In the genomic region with DNA sequence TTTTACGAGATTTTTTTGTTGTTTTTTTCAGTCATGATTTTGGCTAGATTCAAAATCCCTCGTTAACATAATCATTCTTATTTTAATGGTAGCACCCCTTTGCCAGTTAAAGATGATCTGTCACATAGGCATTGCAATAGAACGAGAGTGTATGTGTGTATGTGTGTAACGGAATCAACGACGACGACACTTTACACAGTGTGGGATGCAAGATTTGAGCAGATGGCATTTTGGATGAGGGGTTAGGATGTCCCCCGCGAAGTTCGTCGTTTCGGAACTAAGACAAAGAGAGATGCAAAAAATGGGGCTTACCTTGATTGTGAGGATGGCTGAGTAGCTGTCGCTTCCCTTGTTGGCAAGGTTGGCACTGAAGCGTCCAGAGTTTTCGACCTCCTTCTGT, we compare ENCODE assay signal across 4 worm cellular contexts.
TF ChIP-seq lines count a peak whose summit lies in the region.

No protein-coding gene starts in this region.

TF ChIP-seq in whole organism, L1 larva, 84 proteins besides CTCF, POLR2A, EP300 and RAD21:
- TF ChIP-seq hpl-2 (GFP tag; optimal IDR thresholded peaks at IDR 0.05; lab: Kevin White, UChicago) (no peak), lin-35 (GFP tag; optimal IDR thresholded peaks at IDR 0.05; lab: Kevin White, UChicago) (no peak), mab-9 (GFP tag; IDR thresholded peaks at IDR 0.05; lab: Robert Waterston, UW) (no peak), dsc-1 (tag; optimal IDR thresholded peaks at IDR 0.05; lab: Kevin White, UChicago) (peak; percentile 27), rnt-1 (tag; optimal IDR thresholded peaks at IDR 0.05; lab: Kevin White, UChicago) (peak; percentile 35), lin-14 (GFP tag; optimal IDR thresholded peaks at IDR 0.05; lab: Kevin White, UChicago) (peak; percentile 13)
TF ChIP-seq in whole organism, L1 larva: peak in this region for 3.

TF ChIP-seq in whole organism, L4 larva, 104 proteins besides CTCF, POLR2A, EP300 and RAD21:
- TF ChIP-seq zag-1 (tag; optimal IDR thresholded peaks at IDR 0.05; lab: Kevin White, UChicago) (no peak), aha-1 (tag; lab: Kevin White, UChicago) (peak; percentile 44)

TF ChIP-seq in whole organism, late embryonic, 69 proteins besides CTCF, POLR2A, EP300 and RAD21:
- TF ChIP-seq unc-55 (GFP tag; optimal IDR thresholded peaks at IDR 0.05; lab: Kevin White, UChicago): peak; percentile 19
- TF ChIP-seq tbx-2 (tag; optimal IDR thresholded peaks at IDR 0.05; lab: Kevin White, UChicago): no peak
- no peak for TF ChIP-seq hlh-8 (tag; optimal IDR thresholded peaks at IDR 0.05; lab: Kevin White, UChicago)
- TF ChIP-seq ceh-30 (tag; optimal IDR thresholded peaks at IDR 0.05; lab: Kevin White, UChicago): no peak
- no peak for TF ChIP-seq zip-5 (tag; optimal IDR thresholded peaks at IDR 0.05; lab: Kevin White, UChicago)
- TF ChIP-seq ets-4 (tag; optimal IDR thresholded peaks at IDR 0.05; lab: Kevin White, UChicago): no peak

TF ChIP-seq in whole organism, mixed stage, embryonic, 35 proteins besides CTCF, POLR2A, EP300 and RAD21:
- TF ChIP-seq nhr-237 (tag; optimal IDR thresholded peaks at IDR 0.05; lab: Kevin White, UChicago) (no peak), lsy-2 (tag; optimal IDR thresholded peaks at IDR 0.05; lab: Kevin White, UChicago) (no peak), sptf-1 (tag; optimal IDR thresholded peaks at IDR 0.05; lab: Kevin White, UChicago) (no peak), unc-120 (tag; optimal IDR thresholded peaks at IDR 0.05; lab: Kevin White, UChicago; ENCODE audit: poor library complexity, severe bottlenecking) (peak; percentile 76), ceh-39 (tag; optimal IDR thresholded peaks at IDR 0.05; lab: Kevin White, UChicago) (no peak), mab-5 (tag; optimal IDR thresholded peaks at IDR 0.05; lab: Kevin White, UChicago) (no peak), elt-3 (tag; optimal IDR thresholded peaks at IDR 0.05; lab: Kevin White, UChicago) (no peak), cnd-1 (tag; optimal IDR thresholded peaks at IDR 0.05; lab: Kevin White, UChicago) (peak; percentile 12), bed-3 (GFP tag; optimal IDR thresholded peaks at IDR 0.05; lab: Kevin White, UChicago) (no peak), ceh-43 (GFP tag; optimal IDR thresholded peaks at IDR 0.05; lab: Kevin White, UChicago) (no peak), ztf-11 (tag; optimal IDR thresholded peaks at IDR 0.05; lab: Kevin White, UChicago) (no peak), ceh-83 (GFP tag; optimal IDR thresholded peaks at IDR 0.05; lab: Kevin White, UChicago) (no peak), nhr-76 (tag; optimal IDR thresholded peaks at IDR 0.05; lab: Kevin White, UChicago) (no peak), hlh-1 (tag; optimal IDR thresholded peaks at IDR 0.05; lab: Kevin White, UChicago) (peak; percentile 82), lin-32 (GFP tag; optimal IDR thresholded peaks at IDR 0.05; lab: Kevin White, UChicago) (no peak), lin-13 (tag; optimal IDR thresholded peaks at IDR 0.05; lab: Kevin White, UChicago) (no peak), sem-2 (GFP tag; optimal IDR thresholded peaks at IDR 0.05; lab: Kevin White, UChicago) (no peak), unc-39 (tag; optimal IDR thresholded peaks at IDR 0.05; lab: Kevin White, UChicago) (no peak), unc-62 (GFP tag; optimal IDR thresholded peaks at IDR 0.05; lab: Kevin White, UChicago) (peak; percentile 63), snpc-4 (tag; optimal IDR thresholded peaks at IDR 0.05; lab: Kevin White, UChicago) (no peak)
TF ChIP-seq in whole organism, mixed stage, embryonic: peak in this region for 4.
